Fruit fly (Drosophila melanogaster) whole organism, embryonic: ENCODE data around the gene CG7987.
A peak's percentile ranks its signal among the peaks of the same experiment; 100 is the strongest.

Experiments
- Abd-B ChIP-seq: fragments of 200-800 bp; sonication (Bioruptor generic); optimal IDR thresholded peaks from 2 replicates; lab custom pipeline; 2018; ENCODE audit warnings: missing biosample characterization, mild to moderate bottlenecking, missing genetic modification characterization, moderate library complexity
- Atf6 ChIP-seq: fragments of 200-800 bp; sonication (Bioruptor generic); IDR thresholded peaks from 2 replicates; pipeline ENCODE4 v1.3.6; 2022; ENCODE audit warnings: missing biosample characterization, missing genetic modification characterization
- BEAF-32 ChIP-seq: fragments of 200-800 bp; sonication (Bioruptor generic); optimal IDR thresholded peaks from 3 replicates; lab custom pipeline; 2017; ENCODE audit warnings: missing biosample characterization, missing genetic modification characterization, mild to moderate bottlenecking, moderate library complexity, missing genetic modification reagents
- CG10431 ChIP-seq: fragments of 200-800 bp; sonication (Bioruptor generic); optimal IDR thresholded peaks from 3 replicates; lab custom pipeline; 2018; ENCODE audit warnings: missing biosample characterization, mild to moderate bottlenecking, missing genetic modification characterization
- CG11085 ChIP-seq: fragments of 200-800 bp; sonication (Bioruptor generic); IDR thresholded peaks from 2 replicates; pipeline ENCODE4 v1.3.6; 2022; ENCODE audit warnings: missing biosample characterization, missing genetic modification characterization
- CG13123 ChIP-seq: fragments of 200-800 bp; sonication (Bioruptor generic); optimal IDR thresholded peaks from 2 replicates; lab custom pipeline; 2016; ENCODE audit warnings: missing biosample characterization, missing genetic modification characterization
- CG13424 ChIP-seq: fragments of 200-800 bp; sonication (Bioruptor generic); optimal IDR thresholded peaks from 2 replicates; lab custom pipeline; 2019; ENCODE audit warnings: missing biosample characterization, mild to moderate bottlenecking, missing genetic modification characterization, moderate library complexity
- CG15514 ChIP-seq: fragments of 200-800 bp; sonication (Bioruptor generic); optimal IDR thresholded peaks from 3 replicates; lab custom pipeline; 2017; ENCODE audit warnings: missing biosample characterization, missing genetic modification characterization, mild to moderate bottlenecking, moderate library complexity, missing genetic modification reagents
- CG1647 ChIP-seq: fragments of 200-800 bp; sonication (Bioruptor generic); optimal IDR thresholded peaks from 3 replicates; lab custom pipeline; 2016; ENCODE audit warnings: missing biosample characterization, missing genetic modification characterization
- CG17186 ChIP-seq: fragments of 200-800 bp; sonication (Bioruptor generic); optimal IDR thresholded peaks from 3 replicates; lab custom pipeline; 2017; ENCODE audit warnings: missing biosample characterization, missing genetic modification reagents, missing genetic modification characterization
- CG17802 ChIP-seq: fragments of 200-800 bp; sonication (Bioruptor generic); optimal IDR thresholded peaks from 2 replicates; lab custom pipeline; 2018; ENCODE audit warnings: missing biosample characterization, mild to moderate bottlenecking, missing genetic modification characterization, moderate library complexity
- CG17829 ChIP-seq: fragments of 200-800 bp; optimal IDR thresholded peaks from 2 replicates; lab custom pipeline; 2019; ENCODE audit warnings: missing biosample characterization, mild to moderate bottlenecking, missing genetic modification characterization, moderate library complexity
- CG1792 ChIP-seq: fragments of 200-800 bp; sonication (Bioruptor generic); optimal IDR thresholded peaks from 2 replicates; lab custom pipeline; 2016; ENCODE audit warnings: missing biosample characterization, missing genetic modification characterization
- CG2116 ChIP-seq: fragments of 200-800 bp; sonication (Bioruptor generic); optimal IDR thresholded peaks from 3 replicates; lab custom pipeline; 2018; ENCODE audit warnings: missing biosample characterization, mild to moderate bottlenecking, missing genetic modification characterization
- CG2889 ChIP-seq: fragments of 200-800 bp; sonication (Bioruptor generic); IDR thresholded peaks from 3 replicates; pipeline ENCODE4 v1.3.6; 2022; ENCODE audit warnings: missing biosample characterization, missing genetic modification characterization
- CG33557 ChIP-seq: fragments of 200-800 bp; sonication (Bioruptor generic); optimal IDR thresholded peaks from 2 replicates; lab custom pipeline; 2019; ENCODE audit warnings: missing biosample characterization, mild to moderate bottlenecking, missing genetic modification characterization, moderate library complexity
- CG4404 ChIP-seq: fragments of 200-800 bp; sonication (Bioruptor generic); IDR thresholded peaks from 2 replicates; pipeline ENCODE4 v1.3.6; 2022; ENCODE audit warnings: missing biosample characterization, missing genetic modification characterization
- CG4854 ChIP-seq: fragments of 200-800 bp; sonication (Bioruptor generic); optimal IDR thresholded peaks from 2 replicates; lab custom pipeline; 2016; ENCODE audit warnings: missing biosample characterization, missing genetic modification characterization, inconsistent platforms
- CG7372 ChIP-seq: fragments of 200-800 bp; sonication (Bioruptor generic); IDR thresholded peaks from 2 replicates; pipeline ENCODE4 v1.3.6; 2022; ENCODE audit warnings: missing biosample characterization, missing genetic modification characterization
- CG9609 ChIP-seq: fragments of 200-800 bp; sonication (Bioruptor generic); optimal IDR thresholded peaks from 3 replicates; lab custom pipeline; 2016; ENCODE audit warnings: missing biosample characterization, missing genetic modification characterization
- D ChIP-seq, 2 experiments: fragments of 200-800 bp in 1 of 2; fragments of >200 bp in 1 of 2; sonication (Bioruptor generic) in 1 of 2; optimal IDR thresholded peaks; 2 replicates in 1 of 2; 3 replicates in 1 of 2; lab custom pipeline; 2017; ENCODE audit warnings: mild to moderate bottlenecking in 1 of 2, missing biosample characterization in 1 of 2, missing genetic modification characterization in 1 of 2, missing genetic modification reagents in 1 of 2
- Dbx ChIP-seq: fragments of 200-800 bp; sonication (Bioruptor generic); IDR thresholded peaks from 3 replicates; pipeline ENCODE4 v1.3.6; 2022; ENCODE audit warnings: missing biosample characterization, missing genetic modification characterization
- Dll ChIP-seq: fragments of 200-800 bp; sonication (Bioruptor generic); IDR thresholded peaks from 4 replicates; pipeline ENCODE4 v1.3.6; 2022; ENCODE audit warnings: missing biosample characterization, missing genetic modification characterization; ENCODE audit not compliant: partially characterized antibody
- Hsf ChIP-seq: fragments of 200-800 bp; sonication (Bioruptor generic); optimal IDR thresholded peaks from 3 replicates; lab custom pipeline; 2016; ENCODE audit warnings: missing biosample characterization, missing genetic modification characterization
- Max ChIP-seq: fragments of 200-800 bp; sonication (Bioruptor generic); optimal IDR thresholded peaks from 2 replicates; lab custom pipeline; 2016; ENCODE audit warnings: missing biosample characterization, mild to moderate bottlenecking, missing genetic modification characterization
- Sin3A ChIP-seq: fragments of >200 bp; optimal IDR thresholded peaks from 2 replicates; lab custom pipeline; 2018
- Ssrp ChIP-seq: fragments of 200-800 bp; sonication (Bioruptor generic); optimal IDR thresholded peaks from 2 replicates; lab custom pipeline; 2018; ENCODE audit warnings: missing biosample characterization, mild to moderate bottlenecking, missing genetic modification characterization, moderate library complexity
- bcd ChIP-seq: fragments of 200-800 bp; sonication (Bioruptor generic); optimal IDR thresholded peaks from 2 replicates; lab custom pipeline; 2017; ENCODE audit warnings: missing biosample characterization, mild to moderate bottlenecking, missing genetic modification characterization
- cg ChIP-seq: fragments of 200-800 bp; sonication (Bioruptor generic); optimal IDR thresholded peaks from 3 replicates; lab custom pipeline; 2019; ENCODE audit warnings: missing biosample characterization, mild to moderate bottlenecking, missing genetic modification characterization, moderate library complexity
- exex ChIP-seq: fragments of 200-800 bp; sonication (Bioruptor generic); optimal IDR thresholded peaks from 4 replicates; lab custom pipeline; 2018; ENCODE audit warnings: missing biosample characterization, mild to moderate bottlenecking, missing genetic modification characterization, moderate library complexity
- fd3F ChIP-seq: fragments of 200-800 bp; sonication (Bioruptor generic); optimal IDR thresholded peaks from 2 replicates; lab custom pipeline; 2018; ENCODE audit warnings: missing biosample characterization, mild to moderate bottlenecking, missing genetic modification characterization, moderate library complexity
- fd64A ChIP-seq: fragments of 200-800 bp; sonication (Bioruptor generic); optimal IDR thresholded peaks from 3 replicates; lab custom pipeline; 2018; ENCODE audit warnings: missing biosample characterization, mild to moderate bottlenecking, missing genetic modification characterization
- gce ChIP-seq: fragments of 200-800 bp; sonication (Bioruptor generic); IDR thresholded peaks from 3 replicates; pipeline ENCODE4 v1.3.6; 2022; ENCODE audit warnings: missing biosample characterization, missing genetic modification characterization
- gt ChIP-seq: fragments of 200-800 bp; sonication (Bioruptor generic); IDR thresholded peaks from 2 replicates; pipeline ENCODE4 v1.3.6; 2022; ENCODE audit warnings: missing biosample characterization, missing genetic modification characterization
- h ChIP-seq: fragments of >200 bp; optimal IDR thresholded peaks from 2 replicates; lab custom pipeline; 2017
- ind ChIP-seq: fragments of 200-800 bp; sonication (Bioruptor generic); optimal IDR thresholded peaks from 3 replicates; lab custom pipeline; 2016; ENCODE audit warnings: missing biosample characterization, missing genetic modification characterization
- inv ChIP-seq: fragments of 200-800 bp; sonication (Bioruptor generic); IDR thresholded peaks from 2 replicates; pipeline ENCODE4 v1.3.6; 2022; ENCODE audit warnings: missing biosample characterization, missing genetic modification characterization; ENCODE audit not compliant: partially characterized antibody
- lbe ChIP-seq: fragments of 200-800 bp; sonication (Bioruptor generic); optimal IDR thresholded peaks from 2 replicates; lab custom pipeline; 2016; ENCODE audit warnings: missing biosample characterization, mild to moderate bottlenecking, missing genetic modification characterization
- lola ChIP-seq, 3 experiments: fragments of >200 bp in 2 of 3; fragments of 200-800 bp in 1 of 3; sonication (Bioruptor generic) in 1 of 3; optimal IDR thresholded peaks; 2 replicates each; lab custom pipeline; 2017 to 2019; ENCODE audit warnings: missing biosample characterization in 3 of 3, missing genetic modification characterization in 3 of 3, mild to moderate bottlenecking in 1 of 3, moderate library complexity in 1 of 3
- odd ChIP-seq: fragments of 200-800 bp; sonication (Bioruptor generic); optimal IDR thresholded peaks from 2 replicates; lab custom pipeline; 2017; ENCODE audit warnings: missing biosample characterization, mild to moderate bottlenecking, missing genetic modification characterization
- onecut ChIP-seq: fragments of 200-800 bp; sonication (Bioruptor generic); IDR thresholded peaks from 2 replicates; pipeline ENCODE4 v1.3.6; 2022; ENCODE audit warnings: missing biosample characterization, missing genetic modification characterization
- pita ChIP-seq: fragments of 200-800 bp; sonication (Bioruptor generic); optimal IDR thresholded peaks from 2 replicates; lab custom pipeline; 2017; ENCODE audit warnings: missing biosample characterization, mild to moderate bottlenecking, missing genetic modification characterization
- ranshi ChIP-seq: fragments of 200-800 bp; sonication (Bioruptor generic); IDR thresholded peaks from 2 replicates; pipeline ENCODE4 v1.3.6; 2022; ENCODE audit warnings: missing biosample characterization, missing genetic modification characterization
- repo ChIP-seq: fragments of 200-800 bp; sonication (Bioruptor generic); optimal IDR thresholded peaks from 2 replicates; lab custom pipeline; 2016; ENCODE audit warnings: missing biosample characterization, missing genetic modification characterization
- rib ChIP-seq: fragments of 200-800 bp; sonication (Bioruptor generic); IDR thresholded peaks from 2 replicates; pipeline ENCODE4 v1.3.6; 2022; ENCODE audit warnings: missing biosample characterization, missing genetic modification characterization
- run ChIP-seq: fragments of 200-800 bp; sonication (Bioruptor generic); optimal IDR thresholded peaks from 3 replicates; lab custom pipeline; 2018; ENCODE audit warnings: missing biosample characterization, mild to moderate bottlenecking, missing genetic modification characterization
- sc ChIP-seq, 3 experiments: fragments of >200 bp in 2 of 3; fragments of 200-800 bp in 1 of 3; sonication (Bioruptor generic) in 1 of 3; optimal IDR thresholded peaks; 2 replicates in 2 of 3; 3 replicates in 1 of 3; lab custom pipeline; 2017; ENCODE audit warnings: mild to moderate bottlenecking in 1 of 3, missing biosample characterization in 1 of 3, missing genetic modification characterization in 1 of 3, missing genetic modification reagents in 1 of 3
- sd ChIP-seq: fragments of 200-800 bp; sonication (Bioruptor generic); optimal IDR thresholded peaks from 3 replicates; lab custom pipeline; 2018; ENCODE audit warnings: missing biosample characterization, mild to moderate bottlenecking, missing genetic modification characterization, moderate library complexity
- sens-2 ChIP-seq: fragments of 200-800 bp; sonication (Bioruptor generic); IDR thresholded peaks from 2 replicates; pipeline ENCODE4 v1.3.6; 2022; ENCODE audit warnings: missing biosample characterization, missing genetic modification characterization
- wor ChIP-seq: fragments of 200-800 bp; sonication (Bioruptor generic); IDR thresholded peaks from 2 replicates; pipeline ENCODE4 v1.3.6; 2022; ENCODE audit warnings: missing biosample characterization, missing genetic modification characterization

CG7987 gene

DNA sequence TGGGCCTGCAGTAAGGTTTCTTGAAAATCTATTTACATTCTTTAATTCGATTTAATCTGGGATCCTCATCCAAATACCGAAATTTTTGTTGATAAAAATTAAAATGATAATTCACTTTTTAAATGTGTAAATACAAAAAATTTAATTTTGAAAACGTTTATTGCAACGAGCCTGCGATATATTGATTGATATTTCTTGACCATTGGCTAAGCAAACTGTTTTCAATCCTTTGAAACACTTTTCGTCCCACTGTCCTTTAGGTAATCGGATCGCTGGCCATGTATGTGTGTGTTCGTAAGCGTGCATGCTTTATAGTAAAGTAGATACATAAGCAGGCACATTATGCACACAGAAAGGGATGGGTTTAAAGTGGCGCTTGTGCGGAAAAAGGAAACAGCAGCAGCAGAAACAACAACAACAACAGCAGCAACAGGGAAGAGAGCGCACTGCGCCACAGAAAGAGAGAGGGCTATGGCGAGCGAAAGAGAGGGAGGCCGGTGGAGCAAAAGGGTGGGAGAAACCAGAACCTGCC, 48.5 kb upstream of the CG7987 start (continued):
- TF ChIP-seq CG10431 (GFP tag; lab: Kevin White, UChicago): peak; percentile 45
- peak; percentile 64 for TF ChIP-seq CG33557
- no peak for TF ChIP-seq sd
- TF ChIP-seq h (lab: Kevin White, UChicago): no peak
- no peak for TF ChIP-seq exex
- no peak for TF ChIP-seq CG1792 (GFP tag; lab: Kevin White, UChicago)
- no peak for TF ChIP-seq D (optimal IDR thresholded peaks at IDR 0.05; lab: Kevin White, UChicago)
- TF ChIP-seq D (GFP tag; optimal IDR thresholded peaks at IDR 0.05; lab: Kevin White, UChicago): no peak
- TF ChIP-seq BEAF-32: no peak
- no peak for TF ChIP-seq sc (optimal IDR thresholded peaks at IDR 0.05; lab: Kevin White, UChicago)
- peak; percentile 53 for TF ChIP-seq sc (GFP tag; optimal IDR thresholded peaks at IDR 0.05; lab: Kevin White, UChicago)
- TF ChIP-seq gt (GFP tag; lab: Robert Waterston, UW): no peak
- no peak for TF ChIP-seq CG1647 (GFP tag; lab: Kevin White, UChicago)
- no peak for TF ChIP-seq fd3F
- TF ChIP-seq fd64A (GFP tag; lab: Kevin White, UChicago): no peak
- peak in 1 of 3 experiments; percentile 83 for TF ChIP-seq lola (GFP tag; optimal IDR thresholded peaks at IDR 0.05; lab: Kevin White, UChicago)
- peak; percentile 73 for TF ChIP-seq CG17829 (tag; lab: Kevin White, UChicago)
- peak; percentile 42 for TF ChIP-seq CG13424 (tag; lab: Kevin White, UChicago)
- no peak for TF ChIP-seq Abd-B (GFP tag; lab: Kevin White, UChicago)
- no peak for TF ChIP-seq CG17186 (GFP tag; lab: Kevin White, UChicago)
- TF ChIP-seq CG4854 (GFP tag; lab: Kevin White, UChicago): peak; percentile 5
- TF ChIP-seq pita (GFP tag; lab: Kevin White, UChicago): no peak
- 0 out of 4 replicates have a peak, but pooled peaks have one; percentile 14 for TF ChIP-seq Dll (GFP tag; lab: Robert Waterston, UW)
- no peak for TF ChIP-seq odd (GFP tag; lab: Kevin White, UChicago)
- TF ChIP-seq repo (GFP tag; lab: Kevin White, UChicago): no peak
- TF ChIP-seq rib (GFP tag; lab: Robert Waterston, UW): 0 out of 2 replicates have a peak, but pooled peaks have one; percentile 46
- TF ChIP-seq sens-2: no peak
- TF ChIP-seq lbe (GFP tag; lab: Kevin White, UChicago): peak; percentile 56
- peak; percentile 63 for TF ChIP-seq Ssrp (tag; lab: Kevin White, UChicago)
- TF ChIP-seq CG11085 (GFP tag; lab: Robert Waterston, UW): no peak
- TF ChIP-seq onecut (GFP tag; lab: Robert Waterston, UW): no peak
- TF ChIP-seq wor (GFP tag; lab: Robert Waterston, UW): no peak
- no peak for TF ChIP-seq Sin3A
- TF ChIP-seq CG17802 (tag; lab: Kevin White, UChicago): no peak
- no peak for TF ChIP-seq Atf6 (GFP tag; lab: Robert Waterston, UW)
- peak; percentile 9 for TF ChIP-seq ind (GFP tag; lab: Kevin White, UChicago)
- TF ChIP-seq CG2116 (GFP tag; lab: Kevin White, UChicago): peak; percentile 24
- no peak for TF ChIP-seq CG4404 (GFP tag; lab: Robert Waterston, UW)
- TF ChIP-seq Dbx (GFP tag; lab: Robert Waterston, UW): no peak
- TF ChIP-seq CG15514 (GFP tag; lab: Kevin White, UChicago): no peak
- no peak for TF ChIP-seq inv
- no peak for TF ChIP-seq CG2889 (GFP tag; lab: Robert Waterston, UW)
- TF ChIP-seq Max (GFP tag; lab: Kevin White, UChicago): peak; percentile 30
- peak; percentile 52 for TF ChIP-seq CG9609 (GFP tag; lab: Kevin White, UChicago)
- no peak for TF ChIP-seq gce (GFP tag; lab: Robert Waterston, UW)
- TF ChIP-seq cg (GFP tag; lab: Kevin White, UChicago): peak; percentile 55
- TF ChIP-seq ranshi (GFP tag; lab: Robert Waterston, UW): no peak
- TF ChIP-seq CG7372 (GFP tag; lab: Robert Waterston, UW): no peak
- no peak for TF ChIP-seq bcd (GFP tag; lab: Kevin White, UChicago)
- TF ChIP-seq CG13123 (GFP tag; lab: Kevin White, UChicago): no peak
- peak; percentile 57 for TF ChIP-seq Hsf (GFP tag; lab: Kevin White, UChicago)
- TF ChIP-seq run (tag; lab: Kevin White, UChicago): no peak
